Worm (Caenorhabditis elegans) whole organism, L4 larva: ENCODE results near the gene clec-66.

Experiments
- D1046.2 ChIP-seq: fragments of 200-800 bp; sonication (Bioruptor generic); IDR thresholded peaks from 2 replicates; pipeline ENCODE4 v1.3.6; 2022; ENCODE audit warnings: missing genetic modification characterization, missing compliant biosample characterization
- F10B5.3 ChIP-seq: sonication (generic microtip); optimal IDR thresholded peaks from 2 replicates; lab custom pipeline; 2016; ENCODE audit warnings: mild to moderate bottlenecking, missing genetic modification characterization, missing compliant biosample characterization
- F44E2.7 ChIP-seq: fragments of 200-800 bp; sonication (Bioruptor generic); IDR thresholded peaks from 2 replicates; pipeline ENCODE4 v2.1.2; 2022; ENCODE audit warnings: missing genetic modification characterization, missing compliant biosample characterization
- F49E8.2 ChIP-seq: sonication (generic microtip); optimal IDR thresholded peaks from 2 replicates; lab custom pipeline; 2016; ENCODE audit warnings: missing compliant biosample characterization, mild to moderate bottlenecking, missing genetic modification characterization, borderline replicate concordance
- R02D3.7 ChIP-seq: fragments of 150-350 bp; sonication (generic microtip); optimal IDR thresholded peaks from 3 replicates; lab custom pipeline; 2014; ENCODE audit warnings: missing biosample characterization, missing genetic modification characterization
- T20F7.1 ChIP-seq: fragments of 200-800 bp; sonication (Bioruptor generic); optimal IDR thresholded peaks from 2 replicates; lab custom pipeline; 2018; ENCODE audit warnings: mild to moderate bottlenecking, missing genetic modification characterization, missing compliant biosample characterization
- T26A8.4 ChIP-seq: fragments of 200-800 bp; sonication (Bioruptor generic); IDR thresholded peaks from 2 replicates; pipeline ENCODE4 v1.3.6; 2022; ENCODE audit warnings: missing genetic modification characterization, missing compliant biosample characterization
- Y48G9A.11 ChIP-seq: fragments of 200-800 bp; sonication (Bioruptor generic); IDR thresholded peaks from 2 replicates; pipeline ENCODE4 v1.3.6; 2022; ENCODE audit warnings: missing genetic modification reagents, missing genetic modification characterization, missing compliant biosample characterization
- aha-1 ChIP-seq: fragments of 150-350 bp; peaks from one replicate; lab custom pipeline; 2014; ENCODE audit warnings: missing biosample characterization, missing genetic modification characterization
- ama-1 ChIP-seq: fragments of 150-350 bp; optimal IDR thresholded peaks from 2 replicates; lab custom pipeline; 2014; ENCODE audit warnings: inconsistent platforms, mixed read lengths
- attf-4 ChIP-seq: sonication (generic microtip); optimal IDR thresholded peaks from 3 replicates; lab custom pipeline; 2017; ENCODE audit warnings: missing biosample characterization, missing genetic modification characterization
- ceh-28 ChIP-seq: fragments of 150-350 bp; optimal IDR thresholded peaks from 2 replicates; lab custom pipeline; 2014; ENCODE audit warnings: missing biosample characterization, missing genetic modification reagents, missing genetic modification characterization
- ceh-82 ChIP-seq: sonication (generic microtip); optimal IDR thresholded peaks from 2 replicates; lab custom pipeline; 2017; ENCODE audit warnings: missing biosample characterization, missing genetic modification characterization
- cey-2 ChIP-seq: sonication (generic microtip); optimal IDR thresholded peaks from 3 replicates; lab custom pipeline; 2017; ENCODE audit warnings: missing genetic modification characterization, mild to moderate bottlenecking, missing compliant biosample characterization, antibody characterized with exemption, borderline replicate concordance; ENCODE audit not compliant: insufficient read depth
- daf-8 ChIP-seq: fragments of 200-800 bp; sonication (Bioruptor generic); IDR thresholded peaks from 2 replicates; pipeline ENCODE4 v1.3.6; 2022; ENCODE audit warnings: missing genetic modification characterization, missing compliant biosample characterization
- duxl-1 ChIP-seq: sonication (generic microtip); optimal IDR thresholded peaks from 2 replicates; lab custom pipeline; 2016; ENCODE audit warnings: mild to moderate bottlenecking, missing genetic modification characterization, moderate library complexity, missing compliant biosample characterization; ENCODE audit not compliant: poor library complexity
- egl-27 ChIP-seq: sonication (generic microtip); optimal IDR thresholded peaks from 3 replicates; lab custom pipeline; 2017; ENCODE audit warnings: missing biosample characterization, missing genetic modification reagents, missing genetic modification characterization
- fos-1 ChIP-seq: fragments of 150-350 bp; optimal IDR thresholded peaks from 2 replicates; lab custom pipeline; 2014; ENCODE audit warnings: missing biosample characterization, missing genetic modification characterization
- gei-8 ChIP-seq: fragments of 200-800 bp; sonication (Bioruptor generic); optimal IDR thresholded peaks from 2 replicates; lab custom pipeline; 2018; ENCODE audit warnings: mild to moderate bottlenecking, missing genetic modification characterization, missing compliant biosample characterization
- hlh-11 ChIP-seq: fragments of 200-800 bp; sonication (Bioruptor generic); optimal IDR thresholded peaks from 2 replicates; lab custom pipeline; 2018; ENCODE audit warnings: mild to moderate bottlenecking, missing genetic modification characterization, missing compliant biosample characterization
- hmg-1.1 ChIP-seq: fragments of 200-800 bp; sonication (Bioruptor generic); IDR thresholded peaks from 2 replicates; pipeline ENCODE4 v1.3.6; 2022; ENCODE audit warnings: missing genetic modification reagents, missing genetic modification characterization, missing compliant biosample characterization
- lim-7 ChIP-seq: fragments of 200-800 bp; sonication (Bioruptor generic); IDR thresholded peaks from 2 replicates; pipeline ENCODE4 v1.3.6; 2022; ENCODE audit warnings: missing genetic modification characterization, missing compliant biosample characterization
- lin-1 ChIP-seq: fragments of 200-800 bp; sonication (Bioruptor generic); IDR thresholded peaks from 2 replicates; pipeline ENCODE4 v1.3.6; 2022; ENCODE audit warnings: missing genetic modification reagents, missing genetic modification characterization, missing compliant biosample characterization
- lin-15B ChIP-seq: fragments of 150-350 bp; sonication (generic microtip); optimal IDR thresholded peaks from 3 replicates; lab custom pipeline; 2014; ENCODE audit warnings: missing biosample characterization, missing genetic modification characterization
- lir-3 ChIP-seq: sonication (generic microtip); optimal IDR thresholded peaks from 2 replicates; lab custom pipeline; 2016; ENCODE audit warnings: mild to moderate bottlenecking, missing genetic modification characterization, missing compliant biosample characterization
- lsy-2 ChIP-seq, 2 experiments: fragments of 150-350 bp in 1 of 2; sonication (generic microtip) in 1 of 2; optimal IDR thresholded peaks; 2 replicates each; lab custom pipeline; 2014 to 2017; ENCODE audit warnings: missing biosample characterization in 2 of 2, missing genetic modification characterization in 2 of 2
- madf-5 ChIP-seq, 2 experiments: fragments of 200-800 bp; sonication (Bioruptor generic); IDR thresholded peaks; 2 replicates each; pipeline ENCODE4 v1.3.6; 2022; ENCODE audit warnings: missing compliant biosample characterization in 2 of 2, missing genetic modification characterization in 2 of 2
- madf-9 ChIP-seq: fragments of 200-800 bp; sonication (Bioruptor generic); conservative IDR thresholded peaks from 2 replicates; pipeline ENCODE4 v1.3.6; 2022; ENCODE audit warnings: missing genetic modification reagents, missing genetic modification characterization, missing compliant biosample characterization
- mdl-1 ChIP-seq, 2 experiments: fragments of 150-350 bp in 1 of 2; sonication (generic microtip) in 1 of 2; optimal IDR thresholded peaks; 2 replicates each; lab custom pipeline; 2014 to 2017; ENCODE audit warnings: missing biosample characterization in 2 of 2, missing genetic modification characterization in 2 of 2
- mep-1 ChIP-seq: fragments of 150-350 bp; sonication (generic microtip); optimal IDR thresholded peaks from 3 replicates; lab custom pipeline; 2014; ENCODE audit warnings: missing biosample characterization, missing genetic modification characterization
- mxl-2 ChIP-seq: fragments of 200-800 bp; sonication (Bioruptor generic); conservative IDR thresholded peaks from 2 replicates; pipeline ENCODE4 v1.3.6; 2022; ENCODE audit warnings: missing genetic modification reagents, missing genetic modification characterization, missing compliant biosample characterization
- nhr-111 ChIP-seq: fragments of 200-800 bp; sonication (Bioruptor generic); optimal IDR thresholded peaks from 2 replicates; lab custom pipeline; 2018; ENCODE audit warnings: mild to moderate bottlenecking, missing genetic modification characterization, missing compliant biosample characterization
- nhr-237 ChIP-seq: sonication (generic microtip); optimal IDR thresholded peaks from 2 replicates; lab custom pipeline; 2017; ENCODE audit warnings: missing biosample characterization, missing genetic modification characterization
- nhr-28 ChIP-seq: fragments of 150-350 bp; optimal IDR thresholded peaks from 2 replicates; lab custom pipeline; 2014; ENCODE audit warnings: missing biosample characterization, missing genetic modification characterization
- nhr-41 ChIP-seq: fragments of 200-800 bp; sonication (Bioruptor generic); IDR thresholded peaks from 2 replicates; pipeline ENCODE4 v1.3.6; 2022; ENCODE audit warnings: missing genetic modification reagents, missing genetic modification characterization, missing compliant biosample characterization
- nhr-42 ChIP-seq: fragments of 200-800 bp; sonication (Bioruptor generic); IDR thresholded peaks from 2 replicates; pipeline ENCODE4 v1.3.6; 2022; ENCODE audit warnings: missing genetic modification characterization, missing compliant biosample characterization
- nhr-6 ChIP-seq: fragments of 150-350 bp; optimal IDR thresholded peaks from 2 replicates; lab custom pipeline; 2014; ENCODE audit warnings: missing biosample characterization, missing genetic modification characterization
- php-3 ChIP-seq: fragments of 200-800 bp; sonication (Bioruptor generic); IDR thresholded peaks from 2 replicates; pipeline ENCODE4 v1.3.6; 2022; ENCODE audit warnings: missing genetic modification reagents, missing genetic modification characterization, missing compliant biosample characterization
- pqm-1 ChIP-seq: sonication (generic microtip); optimal IDR thresholded peaks from 2 replicates; lab custom pipeline; 2017; ENCODE audit warnings: missing biosample characterization, missing genetic modification characterization
- set-16 ChIP-seq: fragments of 200-800 bp; sonication (Bioruptor generic); IDR thresholded peaks from 2 replicates; pipeline ENCODE4 v1.3.6; 2022; ENCODE audit warnings: missing genetic modification reagents, missing genetic modification characterization, missing compliant biosample characterization
- snpc-4 ChIP-seq: fragments of 150-350 bp; optimal IDR thresholded peaks from 2 replicates; lab custom pipeline; 2014; ENCODE audit warnings: missing biosample characterization, missing genetic modification characterization
- unc-130 ChIP-seq: sonication (generic microtip); optimal IDR thresholded peaks from 2 replicates; lab custom pipeline; 2016; ENCODE audit warnings: missing genetic modification reagents, missing genetic modification characterization, missing compliant biosample characterization
- unc-62 ChIP-seq, 3 experiments: fragments of 150-350 bp in 1 of 3; sonication (generic microtip); optimal IDR thresholded peaks in 2 of 3; peaks in 1 of 3; 1 replicate in 1 of 3; 2 replicates in 2 of 3; lab custom pipeline; 2014 to 2017; ENCODE audit warnings: missing biosample characterization in 3 of 3, missing genetic modification characterization in 3 of 3, missing genetic modification reagents in 3 of 3, missing genotype in 1 of 3
- zfp-2 ChIP-seq: sonication (generic microtip); optimal IDR thresholded peaks from 2 replicates; lab custom pipeline; 2016; ENCODE audit warnings: mild to moderate bottlenecking, missing genetic modification characterization, missing compliant biosample characterization
- zip-2 ChIP-seq: fragments of 150-350 bp; optimal IDR thresholded peaks from 2 replicates; lab custom pipeline; 2014; ENCODE audit warnings: missing biosample characterization, missing genetic modification characterization
- ztf-7 ChIP-seq: fragments of 150-350 bp; optimal IDR thresholded peaks from 2 replicates; lab custom pipeline; 2014; ENCODE audit warnings: missing biosample characterization, missing genetic modification characterization

The clec-66 gene

ce11 chrII:12925551-12925950 lies 21.4 kb downstream of the clec-66 start, which contains the start of gene F58G1.8:
F58G1.8 (minus strand) TSS chrII:12925651.
- no peak for TF ChIP-seq egl-27 (tag; lab: Kevin White, UChicago)
- TF ChIP-seq lir-3 (tag; lab: Kevin White, UChicago), result no peak
- TF ChIP-seq F49E8.2 (tag; lab: Kevin White, UChicago), result no peak
- no peak for TF ChIP-seq nhr-41 (GFP tag; lab: Robert Waterston, UW)
- TF ChIP-seq nhr-42 (GFP tag; lab: Robert Waterston, UW), result no peak
- no peak for TF ChIP-seq php-3 (GFP tag; lab: Robert Waterston, UW)
- TF ChIP-seq zip-2 (tag; lab: Kevin White, UChicago), result no peak
- TF ChIP-seq D1046.2 (GFP tag; lab: Robert Waterston, UW), result no peak
- no peak for TF ChIP-seq zfp-2
- no peak for TF ChIP-seq attf-4 (tag; lab: Kevin White, UChicago)
- TF ChIP-seq madf-9 (GFP tag; lab: Robert Waterston, UW), result no peak
- TF ChIP-seq nhr-237 (tag; lab: Kevin White, UChicago), result no peak
- TF ChIP-seq aha-1 (tag; lab: Kevin White, UChicago), result no peak
- TF ChIP-seq, all 104 proteins: peak for 0

DNA sequence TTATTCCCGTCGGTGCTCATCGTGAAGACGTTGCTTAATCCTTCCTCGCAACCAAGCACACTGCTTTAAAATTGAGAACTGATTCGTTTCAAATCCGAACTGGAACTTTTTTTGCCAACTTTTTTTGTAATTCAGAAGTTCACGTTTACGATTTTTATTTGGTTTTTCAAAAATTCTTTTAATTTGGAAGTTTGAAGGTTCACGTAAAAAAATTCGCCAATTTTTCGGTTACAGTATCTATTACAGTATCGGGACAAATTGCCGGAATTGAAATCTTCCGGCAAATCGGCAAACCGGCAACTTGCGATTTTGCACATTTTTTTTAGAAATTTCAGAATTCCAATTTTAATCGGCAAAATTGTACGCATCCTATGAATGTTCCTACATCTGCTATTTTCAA lies 24.0 kb downstream of the clec-66 start, which contains the start of gene F58G1.3:
TSS of gene F58G1.3 (minus strand) at position 101 of the 400 bp plus-strand sequence.
- TF ChIP-seq daf-8 (GFP tag; lab: Robert Waterston, UW) (no peak), nhr-41 (GFP tag; lab: Robert Waterston, UW) (no peak), madf-5 (GFP tag; IDR thresholded peaks at IDR 0.05; lab: Robert Waterston, UW) (no peak), F10B5.3 (tag; lab: Kevin White, UChicago) (no peak), R02D3.7 (tag; lab: Kevin White, UChicago) (no peak), php-3 (GFP tag; lab: Robert Waterston, UW) (no peak), lim-7 (GFP tag; lab: Robert Waterston, UW) (no peak), T20F7.1 (GFP tag; lab: Kevin White, UChicago) (no peak), ama-1 (lab: Kevin White, UChicago) (no peak)
- TF ChIP-seq, all 104 proteins: peak for 0

DNA sequence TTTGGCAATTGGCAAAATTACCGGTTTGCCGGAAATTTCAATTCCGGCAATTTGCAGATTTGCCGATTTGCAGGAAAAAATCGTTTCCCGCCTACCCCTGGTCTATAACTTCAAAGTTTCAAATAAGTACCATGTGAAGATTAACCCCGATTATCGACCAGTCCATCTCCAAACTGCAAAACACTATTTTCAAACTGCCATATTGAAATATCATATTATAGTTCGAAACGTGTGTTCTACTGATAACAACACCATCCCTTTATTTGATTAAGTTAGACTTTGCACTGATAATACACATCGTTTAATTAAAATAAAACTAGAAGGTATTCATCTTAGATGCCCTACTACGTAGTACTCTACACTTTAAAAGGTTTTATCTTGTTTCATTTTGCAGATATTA lies 25.9 kb downstream of the clec-66 start:
- no peak for TF ChIP-seq ztf-7 (tag; lab: Kevin White, UChicago)
- no peak for TF ChIP-seq mep-1 (tag; lab: Kevin White, UChicago)
- TF ChIP-seq aha-1 (tag; lab: Kevin White, UChicago), result no peak
- no peak for TF ChIP-seq ceh-82
- TF ChIP-seq unc-62 (GFP tag; optimal IDR thresholded peaks at IDR 0.05 in 1 of 2; lab: Kevin White, UChicago), result peak in 1 of 2 experiments; percentile 87
- no peak for TF ChIP-seq unc-62 (tag; optimal IDR thresholded peaks at IDR 0.05; lab: Kevin White, UChicago)
- no peak for TF ChIP-seq T26A8.4
- no peak for TF ChIP-seq madf-5 (GFP tag; IDR thresholded peaks at IDR 0.05; lab: Robert Waterston, UW)
- TF ChIP-seq zip-2 (tag; lab: Kevin White, UChicago), result no peak
- no peak for TF ChIP-seq gei-8
- no peak for TF ChIP-seq nhr-6 (tag; lab: Kevin White, UChicago)
- TF ChIP-seq pqm-1 (tag; lab: Kevin White, UChicago), result peak; percentile 44
- no peak for TF ChIP-seq nhr-111 (GFP tag; lab: Kevin White, UChicago)
- TF ChIP-seq, all 104 proteins: peak for 2

ce11 chrII:12931456-12931923 lies 27.3 kb downstream of the clec-66 start, which contains the start of gene dct-18:
dct-18 (plus strand) TSS chrII:12931873.
- no peak for TF ChIP-seq unc-130 (GFP tag; lab: Kevin White, UChicago)
- no peak for TF ChIP-seq F44E2.7
- no peak for TF ChIP-seq Y48G9A.11
- TF ChIP-seq hmg-1.1 (GFP tag; lab: Robert Waterston, UW), result no peak
- no peak for TF ChIP-seq set-16
- TF ChIP-seq snpc-4 (tag; lab: Kevin White, UChicago), result no peak
- TF ChIP-seq ceh-82, result no peak
- TF ChIP-seq cey-2 (tag; lab: Kevin White, UChicago), result no peak
- no peak for TF ChIP-seq mdl-1 (tag; optimal IDR thresholded peaks at IDR 0.05; lab: Kevin White, UChicago)
- TF ChIP-seq lin-15B (tag; lab: Kevin White, UChicago), result no peak
- TF ChIP-seq lsy-2 (tag; optimal IDR thresholded peaks at IDR 0.05; lab: Kevin White, UChicago), result no peak
- peak; percentile 62 for TF ChIP-seq hlh-11 (tag; lab: Kevin White, UChicago)
- TF ChIP-seq mxl-2, result no peak
- no peak for TF ChIP-seq fos-1 (tag; lab: Kevin White, UChicago)
- 0 out of 2 replicates have a peak, but pooled peaks have one; percentile 15 for TF ChIP-seq lin-1 (GFP tag; lab: Robert Waterston, UW)
- TF ChIP-seq duxl-1 (tag; lab: Kevin White, UChicago), result no peak
- TF ChIP-seq ceh-28 (tag; lab: Kevin White, UChicago), result no peak
- TF ChIP-seq nhr-28 (tag; lab: Kevin White, UChicago), result peak; percentile 88
- 0 out of 2 replicates have a peak, but pooled peaks have one; percentile 39 for TF ChIP-seq nhr-41 (GFP tag; lab: Robert Waterston, UW)
